Fruit fly (Drosophila melanogaster) whole organism, pupa: Measurements from ENCODE around the gene CG33331.

Experiments used
- CG34367 ChIP-seq: fragments of 200-800 bp; sonication (Bioruptor generic); optimal IDR thresholded peaks from 2 replicates; lab custom pipeline; 2018; ENCODE audit warnings: missing biosample characterization, mild to moderate bottlenecking, missing genetic modification characterization
- CG8159 ChIP-seq: fragments of 200-800 bp; sonication (Bioruptor generic); optimal IDR thresholded peaks from 3 replicates; lab custom pipeline; 2018; ENCODE audit warnings: missing biosample characterization, mild to moderate bottlenecking, missing genetic modification characterization, moderate library complexity
- Pif1A ChIP-seq: fragments of 200-800 bp; sonication (Bioruptor generic); optimal IDR thresholded peaks from 3 replicates; lab custom pipeline; 2016; ENCODE audit warnings: missing biosample characterization, missing genetic modification characterization
- gl ChIP-seq: fragments of 200-800 bp; sonication (Bioruptor generic); optimal IDR thresholded peaks from 2 replicates; lab custom pipeline; 2018; ENCODE audit warnings: missing biosample characterization, mild to moderate bottlenecking, missing genetic modification characterization

dm6 chr3R:14880861-14881260 is 5.4 kb upstream of the CG33331 start:
- TF ChIP-seq CG8159 (no peak), gl (tag; lab: Kevin White, UChicago) (no peak), CG34367 (tag; lab: Kevin White, UChicago) (no peak), Pif1A (GFP tag; lab: Kevin White, UChicago) (no peak)
